Worm (Caenorhabditis elegans): ENCODE results near the gene F14F9.8.

Gene F14F9.8

DNA sequence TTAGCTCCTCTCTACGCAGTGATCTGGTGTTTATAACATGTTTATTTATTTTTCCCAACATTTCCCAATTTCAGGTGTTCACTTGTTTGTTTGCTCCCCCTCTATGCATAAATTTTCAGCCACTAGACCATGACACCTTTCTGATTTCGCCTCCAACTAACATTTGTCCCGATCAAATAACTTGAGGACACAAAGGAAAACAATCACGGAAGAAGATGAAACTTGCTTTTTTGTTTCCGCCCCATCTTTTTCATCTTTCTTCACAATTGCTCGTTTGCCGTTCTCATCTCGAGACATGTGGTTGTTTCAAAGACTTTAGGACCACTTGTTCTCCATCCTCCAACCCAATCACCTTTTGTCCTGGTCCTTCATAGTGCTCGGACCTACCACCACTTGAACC, 3.3 kb upstream of the F14F9.8 start, which contains the start of gene F14F9.5:
Gene F14F9.5, plus strand, starts transcription at position 301 of the 400 bp plus-strand sequence.
- no peak for TF ChIP-seq unc-62 (GFP tag; optimal IDR thresholded peaks at IDR 0.05)

ce11 chrV:5131380-5131779, 1.3 kb downstream of the F14F9.8 start:
- TF ChIP-seq unc-62 (GFP tag; optimal IDR thresholded peaks at IDR 0.05), result no peak

ce11 chrV:5132441-5132840, 2.3 kb downstream of the F14F9.8 start, which contains the start of gene F14F9.4:
Gene F14F9.4, plus strand, starts transcription at chrV:5132741.
- TF ChIP-seq unc-62 (GFP tag; optimal IDR thresholded peaks at IDR 0.05), result no peak

DNA sequence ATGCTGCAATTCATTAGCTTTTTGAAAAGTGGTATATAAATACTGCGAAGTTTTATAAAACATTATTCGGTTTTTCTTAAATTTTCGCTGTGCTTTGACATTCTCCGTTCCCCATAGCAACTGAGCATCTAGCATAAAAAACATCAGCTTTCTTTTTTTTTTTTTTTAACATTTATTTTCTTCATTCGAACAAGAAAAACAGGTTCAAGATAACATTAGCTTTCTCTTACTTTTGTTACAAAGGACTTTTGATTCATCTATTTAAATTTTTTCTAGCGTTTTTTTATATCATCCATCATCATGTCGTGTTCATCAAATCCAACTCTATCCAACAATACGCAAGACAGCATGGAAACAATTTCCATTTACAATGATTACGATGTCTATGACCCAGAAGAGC, 7.8 kb downstream of the F14F9.8 start, which contains the start of gene F14F9.3:
Gene F14F9.3, plus strand, starts transcription at position 301 of the 400 bp plus-strand sequence.
- no peak for TF ChIP-seq unc-62 (GFP tag; optimal IDR thresholded peaks at IDR 0.05)

DNA sequence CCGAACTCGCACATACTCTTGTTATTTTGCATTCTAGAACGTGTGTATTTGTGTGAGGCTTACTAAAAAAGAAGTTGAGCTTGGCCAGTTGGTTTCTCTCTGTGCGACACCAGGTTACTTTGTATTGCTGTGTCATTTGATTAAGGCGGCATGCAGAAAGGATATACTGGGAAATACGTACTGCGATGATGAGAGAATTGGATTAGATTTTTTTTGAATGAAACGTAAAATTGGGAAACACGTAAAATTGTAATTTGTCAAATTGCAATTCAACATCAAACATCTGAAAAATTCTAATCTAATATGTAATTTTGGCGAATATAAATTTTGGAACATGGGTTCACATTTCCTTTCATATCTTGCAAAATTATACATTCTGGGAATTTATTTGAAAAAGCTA, 13.7 kb downstream of the F14F9.8 start, which contains the start of gene srh-129:
Gene srh-129, minus strand, starts transcription at position 101 of the 400 bp plus-strand sequence.
- no peak for TF ChIP-seq unc-62 (GFP tag; optimal IDR thresholded peaks at IDR 0.05)

DNA sequence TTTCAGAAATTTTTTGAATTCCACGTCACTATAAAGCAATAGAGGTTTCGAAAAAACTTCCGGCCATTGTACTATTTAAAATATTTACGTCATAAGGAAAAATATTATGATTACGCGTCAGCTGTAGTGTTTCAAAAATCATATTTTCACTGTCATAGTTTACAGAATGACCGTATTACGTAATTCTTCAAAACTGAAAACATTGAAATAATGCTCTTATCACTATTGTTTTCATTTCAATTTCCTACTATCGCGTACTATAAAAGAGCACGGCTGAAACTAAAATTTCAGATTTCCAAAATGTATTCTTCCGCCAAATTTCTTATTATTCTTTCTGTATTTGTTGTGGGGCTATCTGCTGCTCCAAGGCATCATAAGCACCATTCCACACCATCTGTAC, 14.4 kb downstream of the F14F9.8 start, which contains the start of gene F14F9.2:
Gene F14F9.2, plus strand, starts transcription at position 301 of the 400 bp plus-strand sequence.
- TF ChIP-seq unc-62 (GFP tag; optimal IDR thresholded peaks at IDR 0.05), result no peak

ce11 chrV:5146394-5146793, 16.3 kb downstream of the F14F9.8 start, which contains the start of gene F14F9.6:
Gene F14F9.6, minus strand, starts transcription at chrV:5146494.
- no peak for TF ChIP-seq unc-62 (GFP tag; optimal IDR thresholded peaks at IDR 0.05)

ce11 chrV:5150880-5151279, 20.8 kb downstream of the F14F9.8 start, which contains the start of gene srh-130:
Gene srh-130, plus strand, starts transcription at chrV:5151180.
- no peak for TF ChIP-seq unc-62 (GFP tag; optimal IDR thresholded peaks at IDR 0.05)

DNA sequence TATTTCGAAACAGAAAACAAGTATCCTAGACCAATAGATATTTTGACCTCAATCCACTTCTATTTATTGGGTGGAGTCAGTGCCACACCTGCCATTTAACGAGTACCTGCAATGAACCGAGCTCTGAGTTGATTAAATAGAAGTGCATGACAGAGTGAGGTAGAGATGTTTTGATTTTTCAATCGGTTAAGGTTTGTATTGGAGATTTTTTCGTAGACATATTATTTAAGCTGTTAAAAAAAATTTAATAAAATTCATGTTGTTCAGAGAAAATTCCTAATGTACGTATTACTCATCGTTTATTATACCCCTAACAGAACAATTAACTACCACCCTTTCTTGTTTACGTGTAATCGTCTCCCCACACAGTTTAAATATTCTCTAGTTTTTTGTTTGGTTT, 25.4 kb downstream of the F14F9.8 start, which contains the start of gene srx-38:
Gene srx-38, minus strand, starts transcription at position 101 of the 400 bp plus-strand sequence.
- TF ChIP-seq unc-62 (GFP tag; optimal IDR thresholded peaks at IDR 0.05), result no peak

DNA sequence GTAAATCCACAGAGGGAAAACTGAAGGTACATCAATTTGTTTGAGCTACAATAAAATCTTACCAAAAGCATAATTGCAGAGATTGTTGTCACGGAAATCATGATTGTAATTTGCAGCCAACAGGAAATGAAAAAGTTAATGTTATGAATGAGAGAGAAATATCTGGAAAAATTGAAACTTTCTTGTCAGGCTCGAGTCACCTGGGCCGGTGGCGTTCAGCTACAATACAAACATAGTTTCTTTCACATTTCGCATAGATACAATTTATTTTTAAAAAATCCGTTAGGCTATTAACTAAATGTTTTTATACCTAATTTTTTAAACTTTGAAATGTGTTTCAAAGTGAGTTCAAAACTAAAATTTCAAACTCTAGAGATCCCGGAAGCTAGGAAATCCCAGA, 27.5 kb downstream of the F14F9.8 start, which contains the start of gene srx-39:
Gene srx-39, minus strand, starts transcription at position 101 of the 400 bp plus-strand sequence.
- TF ChIP-seq unc-62 (GFP tag; optimal IDR thresholded peaks at IDR 0.05), result no peak

DNA sequence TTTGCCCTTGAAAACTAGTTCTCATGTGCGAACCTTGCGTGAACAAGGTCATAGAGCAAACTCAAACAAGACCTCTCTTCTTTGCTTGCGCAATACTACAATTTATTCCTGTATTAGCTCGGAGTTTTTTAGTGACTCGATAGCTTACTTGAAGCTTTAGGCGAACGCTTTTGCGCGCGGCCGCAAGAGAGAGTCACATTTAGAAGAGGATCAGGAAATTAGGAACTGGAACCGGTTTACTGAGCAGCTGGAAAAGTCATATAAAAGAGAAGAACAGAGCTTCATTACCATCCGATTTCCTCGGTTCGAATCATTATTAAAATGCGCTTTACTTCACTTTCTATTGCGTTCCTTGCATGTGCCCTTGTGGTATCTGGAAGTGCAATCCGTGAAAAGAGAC, 28.2 kb downstream of the F14F9.8 start, which contains the start of gene abu-15:
Gene abu-15, plus strand, starts transcription at position 301 of the 400 bp plus-strand sequence.
- TF ChIP-seq unc-62 (GFP tag; optimal IDR thresholded peaks at IDR 0.05), result no peak

DNA sequence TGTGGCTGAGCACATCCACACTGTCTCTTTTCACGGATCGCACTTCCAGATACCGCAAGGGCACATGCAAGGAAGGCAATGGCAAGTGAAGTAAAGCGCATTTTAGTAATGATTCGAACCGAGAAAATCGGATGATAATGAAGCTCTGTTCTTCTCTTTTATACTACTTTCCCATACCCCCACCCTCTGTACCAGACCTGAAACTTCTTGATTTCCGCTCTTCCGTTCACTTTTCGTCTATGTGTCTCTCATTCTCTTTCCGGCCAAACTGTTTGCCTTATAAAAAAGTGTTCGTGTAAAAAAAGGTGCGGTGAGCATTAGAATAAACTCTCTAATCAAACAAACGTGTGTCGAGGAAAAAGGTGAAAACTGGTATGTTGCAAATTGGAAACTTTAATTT, 31.7 kb downstream of the F14F9.8 start, which contains the start of gene abu-6:
Gene abu-6, minus strand, starts transcription at position 101 of the 400 bp plus-strand sequence.
- no peak for TF ChIP-seq unc-62 (GFP tag; optimal IDR thresholded peaks at IDR 0.05)

DNA sequence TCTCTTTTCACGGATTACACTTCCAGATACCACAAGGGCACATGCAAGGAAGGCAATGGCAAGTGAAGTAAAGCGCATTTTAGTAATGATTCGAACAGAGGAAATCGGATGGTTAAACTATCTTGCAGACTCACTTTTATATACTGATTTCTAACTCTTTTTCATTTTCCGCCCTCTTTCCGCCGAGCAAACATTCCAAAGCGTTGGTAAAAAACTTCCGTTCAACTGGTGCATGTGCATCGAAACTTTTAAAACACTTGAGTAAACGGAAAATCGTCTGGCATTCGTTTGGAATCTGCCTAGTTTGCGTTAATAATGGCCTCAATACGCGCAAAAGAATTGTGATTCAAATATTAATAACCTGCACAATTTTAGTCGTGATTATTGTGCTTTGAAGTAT, 34.6 kb downstream of the F14F9.8 start, which contains the start of gene abu-7:
Gene abu-7, minus strand, starts transcription at position 101 of the 400 bp plus-strand sequence.
- no peak for TF ChIP-seq unc-62 (GFP tag; optimal IDR thresholded peaks at IDR 0.05)

DNA sequence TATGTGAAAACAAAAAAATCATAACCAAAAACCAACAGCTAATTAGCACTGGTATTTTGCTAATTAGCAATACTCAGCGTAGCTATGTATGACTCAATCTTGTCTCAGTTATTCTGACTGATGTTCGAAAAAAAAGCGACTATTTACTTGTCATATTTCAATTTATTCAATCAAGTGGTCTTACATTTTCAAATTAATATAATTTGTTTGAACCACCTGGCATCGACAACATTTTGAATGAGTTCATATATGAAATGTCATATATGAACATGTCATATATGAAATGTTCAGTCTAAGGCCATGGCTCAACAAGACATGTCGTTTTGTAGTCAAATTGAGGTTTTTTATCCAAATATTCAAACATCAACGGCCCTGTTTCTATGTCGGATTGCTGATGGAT, 35.3 kb downstream of the F14F9.8 start, which contains the start of gene srw-140:
Gene srw-140, plus strand, starts transcription at position 301 of the 400 bp plus-strand sequence.
- TF ChIP-seq unc-62 (GFP tag; optimal IDR thresholded peaks at IDR 0.05), result no peak

DNA sequence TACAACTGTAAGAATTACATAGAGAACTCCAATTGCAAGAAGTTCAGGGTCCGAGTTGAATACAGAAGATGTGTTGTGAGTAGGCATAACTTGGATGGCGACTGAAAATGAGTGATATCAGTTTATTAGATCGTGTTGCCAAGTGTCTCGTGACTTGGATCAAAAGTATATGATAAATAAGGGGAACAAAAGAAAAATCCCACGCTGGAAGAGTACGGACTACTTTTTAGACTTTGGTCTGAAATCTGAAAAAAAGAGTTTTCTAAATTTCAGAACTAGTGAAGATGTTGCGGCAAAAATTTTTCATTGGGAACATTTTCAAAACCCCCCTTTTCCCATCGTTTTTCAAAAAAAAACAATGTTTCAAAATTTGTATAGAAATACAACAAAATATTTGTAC, 39.5 kb downstream of the F14F9.8 start, which contains the start of gene srt-64:
Gene srt-64, minus strand, starts transcription at position 101 of the 400 bp plus-strand sequence.
- TF ChIP-seq unc-62 (GFP tag; optimal IDR thresholded peaks at IDR 0.05), result no peak

DNA sequence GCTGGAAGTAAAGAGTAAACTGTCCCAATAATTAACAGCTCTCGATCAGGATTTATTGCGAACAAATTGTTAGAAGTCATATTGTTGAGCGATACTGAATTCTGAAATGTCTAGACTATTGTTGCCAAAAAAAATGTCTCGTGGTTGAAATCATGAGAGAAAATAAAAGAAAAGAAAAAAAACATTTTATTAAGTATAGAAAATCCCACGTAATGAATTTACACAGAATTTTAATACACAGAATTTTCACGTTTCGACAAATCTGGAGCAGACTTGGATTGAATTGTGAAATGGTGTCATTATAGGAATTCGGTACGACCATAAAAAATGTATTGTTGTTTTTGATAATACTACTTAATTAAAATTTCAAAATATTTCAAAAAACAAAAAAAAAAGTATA, 42.7 kb downstream of the F14F9.8 start, which contains the start of gene srt-65:
Gene srt-65, minus strand, starts transcription at position 101 of the 400 bp plus-strand sequence.
- no peak for TF ChIP-seq unc-62 (GFP tag; optimal IDR thresholded peaks at IDR 0.05)

DNA sequence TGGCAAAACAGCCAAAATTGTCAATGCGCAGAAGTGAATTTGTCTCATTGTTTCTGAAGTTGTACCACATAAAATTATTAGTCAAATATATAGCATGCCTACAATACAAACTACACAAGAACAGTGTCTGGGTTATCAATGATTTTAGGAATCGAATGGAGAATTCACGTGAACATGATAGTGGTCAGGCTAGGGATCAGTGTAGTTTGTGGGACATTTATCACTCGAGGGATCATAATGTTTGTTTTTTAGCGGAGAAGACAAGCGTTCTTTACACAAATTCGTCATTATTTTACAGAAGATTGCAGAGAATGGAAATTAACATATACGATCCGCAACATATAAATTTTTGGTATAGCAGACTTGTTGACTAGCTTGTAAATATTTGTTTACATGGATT, 47.1 kb downstream of the F14F9.8 start, which contains the start of gene ugt-51:
Gene ugt-51, minus strand, starts transcription at position 101 of the 400 bp plus-strand sequence.
- TF ChIP-seq unc-62 (GFP tag; optimal IDR thresholded peaks at IDR 0.05), result no peak

Data from whole organism, dauer.